Worm (Caenorhabditis elegans): Measurements from ENCODE around the gene warf-1.

warf-1 gene

DNA sequence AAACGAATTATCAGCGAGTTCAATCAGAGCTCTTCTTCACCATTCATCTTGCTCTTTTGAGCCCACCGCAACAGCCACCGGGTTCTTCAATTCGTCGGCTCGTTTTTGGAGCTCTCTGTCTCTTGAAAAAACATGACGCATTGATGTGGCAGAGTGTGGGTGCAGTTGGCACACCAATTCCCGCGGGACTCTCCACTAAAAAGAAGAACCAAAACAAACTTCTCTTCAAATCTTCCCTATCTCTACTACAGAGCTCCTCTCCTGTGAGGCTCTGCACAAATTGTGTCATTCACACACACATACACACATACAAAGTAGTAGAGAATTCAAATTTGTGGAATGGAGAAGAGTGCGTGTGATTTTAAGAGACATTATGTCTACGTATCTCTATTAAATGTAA lies 28.4 kb downstream of the warf-1 start (continued):
- TF ChIP-seq alr-1 (tag; optimal IDR thresholded peaks at IDR 0.05; ENCODE audit: borderline replicate concordance) (no peak), egl-13 (tag; optimal IDR thresholded peaks at IDR 0.05) (no peak), ceh-8 (GFP tag; optimal IDR thresholded peaks at IDR 0.05) (no peak), C34B4.2 (tag; optimal IDR thresholded peaks at IDR 0.05) (no peak), ceh-88 (GFP tag; IDR thresholded peaks at IDR 0.05) (no peak), ets-5 (GFP tag; IDR thresholded peaks at IDR 0.05) (no peak), isw-1 (GFP tag; IDR thresholded peaks at IDR 0.05) (no peak), tbx-2 (tag; optimal IDR thresholded peaks at IDR 0.05) (peak; percentile 3), swsn-7 (tag; optimal IDR thresholded peaks at IDR 0.05) (peak; percentile 24), ces-1 (GFP tag; optimal IDR thresholded peaks at IDR 0.05) (no peak), ama-1 (optimal IDR thresholded peaks at IDR 0.05) (no peak), tlp-1 (tag; optimal IDR thresholded peaks at IDR 0.05) (no peak), F16B12.6 (tag; optimal IDR thresholded peaks at IDR 0.05) (no peak), mef-2 (tag; optimal IDR thresholded peaks at IDR 0.05) (no peak), efl-3 (GFP tag; optimal IDR thresholded peaks at IDR 0.05) (no peak), nhr-71 (tag; optimal IDR thresholded peaks at IDR 0.05) (no peak), rnt-1 (tag; optimal IDR thresholded peaks at IDR 0.05) (peak; percentile 19), pax-3 (tag; optimal IDR thresholded peaks at IDR 0.05) (no peak), elt-3 (tag; optimal IDR thresholded peaks at IDR 0.05) (no peak), sup-37 (GFP tag; optimal IDR thresholded peaks at IDR 0.05) (no peak), nhr-237 (tag; optimal IDR thresholded peaks at IDR 0.05) (no peak), elt-2 (tag; optimal IDR thresholded peaks at IDR 0.05) (no peak)

DNA sequence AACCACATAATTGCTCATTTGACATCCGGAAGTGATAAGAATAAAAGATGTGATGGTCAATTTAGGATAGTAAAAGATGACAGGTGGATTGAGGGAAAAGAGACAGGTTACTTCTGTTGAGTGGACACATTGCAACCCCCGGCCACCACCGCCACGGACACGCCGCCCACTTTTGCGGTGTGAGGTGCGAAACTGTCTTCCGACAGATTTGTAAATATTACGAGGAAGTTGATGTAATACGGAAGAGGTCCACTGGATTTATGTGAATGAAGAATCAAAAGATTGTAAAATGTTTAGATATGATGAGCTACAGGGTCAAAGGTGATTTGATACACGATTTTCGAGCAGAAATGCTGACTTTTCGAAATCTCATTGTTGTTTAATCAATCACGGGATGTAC lies 38.3 kb downstream of the warf-1 start, which contains the start of gene C08G9.2:
TSS of gene C08G9.2 (minus strand) at position 101 of the 400 bp plus-strand sequence.
- TF ChIP-seq nhr-20 (tag; optimal IDR thresholded peaks at IDR 0.05) (no peak), lin-15B (tag; optimal IDR thresholded peaks at IDR 0.05) (no peak), hlh-4 (tag; optimal IDR thresholded peaks at IDR 0.05) (no peak), lin-14 (GFP tag; optimal IDR thresholded peaks at IDR 0.05) (no peak), ceh-88 (GFP tag; IDR thresholded peaks at IDR 0.05) (no peak), C16A3.4 (tag; optimal IDR thresholded peaks at IDR 0.05) (no peak), isw-1 (GFP tag; IDR thresholded peaks at IDR 0.05) (no peak), lin-13 (GFP tag; optimal IDR thresholded peaks at IDR 0.05) (no peak), nhr-28 (tag; optimal IDR thresholded peaks at IDR 0.05) (no peak), nhr-47 (tag; optimal IDR thresholded peaks at IDR 0.05) (no peak), ceh-8 (GFP tag; optimal IDR thresholded peaks at IDR 0.05) (no peak), efl-1 (optimal IDR thresholded peaks at IDR 0.05) (no peak), efl-1 (GFP tag; optimal IDR thresholded peaks at IDR 0.05 in 1 of 2) (no peak), mep-1 (tag; optimal IDR thresholded peaks at IDR 0.05) (no peak), zip-4 (GFP tag; optimal IDR thresholded peaks at IDR 0.05) (no peak), ces-1 (GFP tag; optimal IDR thresholded peaks at IDR 0.05) (no peak), alr-1 (tag; optimal IDR thresholded peaks at IDR 0.05; ENCODE audit: borderline replicate concordance) (no peak), rnt-1 (tag; optimal IDR thresholded peaks at IDR 0.05) (no peak)

DNA sequence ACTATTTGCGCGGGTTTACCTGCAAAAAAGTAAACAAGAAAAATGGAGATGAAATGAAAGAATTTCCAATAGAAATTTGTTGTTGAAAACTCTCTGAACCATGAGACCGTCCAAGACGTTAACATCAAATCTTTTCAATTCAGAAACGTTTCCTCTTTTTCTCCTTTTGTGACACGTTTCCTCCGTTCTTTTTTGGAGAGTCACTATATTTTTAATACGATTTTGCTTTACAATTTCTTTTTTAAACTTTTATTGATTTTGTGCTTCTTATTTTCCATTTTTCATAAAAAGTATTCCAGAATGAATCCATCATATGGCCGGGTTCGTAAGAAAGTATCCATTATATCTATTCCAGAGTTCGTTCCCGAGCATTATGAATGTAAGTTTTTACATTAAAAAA lies 40.3 kb downstream of the warf-1 start, which contains the start of gene itr-1:
TSS of gene itr-1 (plus strand) at position 301 of the 400 bp plus-strand sequence.
- TF ChIP-seq xbp-1 (tag; optimal IDR thresholded peaks at IDR 0.05), result no peak
- peak; percentile 29 for TF ChIP-seq lin-14 (GFP tag; optimal IDR thresholded peaks at IDR 0.05)
- no peak for TF ChIP-seq snpc-4 (tag; optimal IDR thresholded peaks at IDR 0.05)

DNA sequence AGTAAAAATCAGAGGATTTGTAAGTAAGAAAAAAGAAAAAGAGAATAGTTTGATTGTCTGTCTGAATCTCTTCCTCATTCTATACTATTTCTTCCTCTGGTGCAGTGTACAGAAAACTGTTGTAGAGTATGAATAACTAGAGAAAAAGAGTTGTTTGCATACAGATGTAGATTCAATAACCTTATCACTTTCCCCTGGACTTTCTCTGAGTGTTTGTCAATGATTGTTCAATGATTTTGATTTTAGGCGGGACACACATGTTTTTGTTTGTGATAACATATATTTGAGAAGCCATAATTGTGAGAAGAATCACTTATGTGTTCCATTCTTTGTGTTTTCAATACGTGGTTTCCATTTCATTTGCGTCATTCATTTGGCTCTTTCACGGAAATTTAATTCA lies 44.5 kb downstream of the warf-1 start:
- TF ChIP-seq pag-3 (tag; optimal IDR thresholded peaks at IDR 0.05; ENCODE audit: borderline replicate concordance, insufficient read depth) (no peak), unc-86 (tag; optimal IDR thresholded peaks at IDR 0.05) (no peak), nhr-237 (tag; optimal IDR thresholded peaks at IDR 0.05) (no peak), mep-1 (tag; optimal IDR thresholded peaks at IDR 0.05) (no peak), ceh-63 (GFP tag; optimal IDR thresholded peaks at IDR 0.05) (no peak), sup-37 (GFP tag; optimal IDR thresholded peaks at IDR 0.05) (no peak), sox-4 (tag; optimal IDR thresholded peaks at IDR 0.05) (no peak), F16B12.6 (tag; optimal IDR thresholded peaks at IDR 0.05) (no peak), unc-98 (GFP tag; IDR thresholded peaks at IDR 0.05) (no peak), blmp-1 (tag; optimal IDR thresholded peaks at IDR 0.05) (peak; percentile 48), lir-3 (tag; optimal IDR thresholded peaks at IDR 0.05; ENCODE audit: poor library complexity) (no peak), ceh-82 (tag; optimal IDR thresholded peaks at IDR 0.05) (no peak), nhr-85 (tag) (no peak), efl-1 (optimal IDR thresholded peaks at IDR 0.05) (no peak), efl-1 (GFP tag; optimal IDR thresholded peaks at IDR 0.05 in 1 of 2) (peak in 1 of 2 experiments; percentile 10), nhr-20 (tag; optimal IDR thresholded peaks at IDR 0.05) (peak; percentile 3), ceh-88 (GFP tag; IDR thresholded peaks at IDR 0.05) (no peak), lin-14 (GFP tag; optimal IDR thresholded peaks at IDR 0.05) (peak; percentile 23), snu-23 (GFP tag; optimal IDR thresholded peaks at IDR 0.05) (no peak), elt-2 (tag; optimal IDR thresholded peaks at IDR 0.05) (peak; percentile 71), ztf-11 (tag; optimal IDR thresholded peaks at IDR 0.05) (no peak)
